Fruit fly (Drosophila melanogaster): ENCODE data around the gene CG2217.

DNA sequence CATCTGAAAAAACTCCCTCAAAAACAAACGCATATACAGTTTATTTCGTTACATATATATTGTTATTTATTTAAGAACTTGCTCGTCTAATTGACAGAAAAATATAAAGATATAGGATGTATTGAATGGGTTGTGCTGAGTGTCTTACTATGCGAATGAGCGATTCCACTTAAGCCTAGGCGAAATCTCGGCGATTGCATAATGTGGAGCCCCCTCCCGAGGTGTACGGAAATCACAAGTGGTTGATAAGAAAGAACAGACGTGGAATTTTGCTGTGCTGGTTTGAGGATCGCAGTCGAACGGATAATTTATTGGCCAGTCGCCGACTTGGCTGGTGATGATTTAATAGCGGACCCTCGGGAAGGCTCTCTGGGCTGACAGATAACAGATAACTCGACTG, 37.2 kb downstream of the CG2217 start:
- TF ChIP-seq CG8478 (optimal IDR thresholded peaks at IDR 0.05), result no peak
- TF ChIP-seq CTCF (optimal IDR thresholded peaks at IDR 0.05), result no peak

Data from S2 (cell line).